Fruit fly (Drosophila melanogaster) whole organism, wandering third instar larva: ENCODE data around the gene CG3081.

Experiments used
- Abd-B ChIP-seq: fragments of >200 bp; optimal IDR thresholded peaks from 2 replicates; lab custom pipeline; 2017; ENCODE audit warnings: missing biosample characterization, missing genetic modification characterization
- CG32264 ChIP-seq: fragments of 200-800 bp; sonication (Bioruptor generic); optimal IDR thresholded peaks from 2 replicates; lab custom pipeline; 2016; ENCODE audit warnings: missing biosample characterization, missing genetic modification characterization
- CG9705 ChIP-seq: fragments of 200-800 bp; sonication (Bioruptor generic); optimal IDR thresholded peaks from 2 replicates; lab custom pipeline; 2018; ENCODE audit warnings: missing biosample characterization, mild to moderate bottlenecking, missing genetic modification characterization
- Dfd ChIP-seq: fragments of >200 bp; optimal IDR thresholded peaks from 2 replicates; lab custom pipeline; 2017; ENCODE audit warnings: missing biosample characterization, missing genetic modification characterization
- GATAd ChIP-seq: sonication (Bioruptor generic); optimal IDR thresholded peaks from 2 replicates; lab custom pipeline; 2016; ENCODE audit warnings: missing biosample characterization, missing genetic modification characterization
- HLH106 ChIP-seq: fragments of 200-800 bp; optimal IDR thresholded peaks from 3 replicates; lab custom pipeline; 2019; ENCODE audit warnings: missing biosample characterization, mild to moderate bottlenecking, missing genetic modification characterization, moderate library complexity
- Hnf4 ChIP-seq: fragments of 200-800 bp; sonication (Bioruptor generic); optimal IDR thresholded peaks from 2 replicates; lab custom pipeline; 2016; ENCODE audit warnings: missing biosample characterization, mild to moderate bottlenecking, missing genetic modification characterization
- Hr83 ChIP-seq: fragments of 200-300 bp; sonication (Bioruptor generic); optimal IDR thresholded peaks from 2 replicates; lab custom pipeline; 2016; ENCODE audit warnings: missing biosample characterization, mild to moderate bottlenecking, missing genetic modification characterization, moderate library complexity; ENCODE audit not compliant: poor library complexity, severe bottlenecking
- Jra ChIP-seq: sonication (Bioruptor generic); optimal IDR thresholded peaks from 2 replicates; lab custom pipeline; 2016; ENCODE audit warnings: missing biosample characterization, missing genetic modification characterization
- Mio ChIP-seq: sonication (Bioruptor generic); optimal IDR thresholded peaks from 2 replicates; lab custom pipeline; 2016; ENCODE audit warnings: missing biosample characterization, missing genetic modification characterization
- Myc ChIP-seq: fragments of >200 bp; optimal IDR thresholded peaks from 2 replicates; lab custom pipeline; 2017
- N ChIP-seq: fragments of >200 bp; optimal IDR thresholded peaks from 2 replicates; lab custom pipeline; 2018; ENCODE audit warnings: missing biosample characterization, missing external identifiers, missing genetic modification characterization
- Rel ChIP-seq, 2 experiments: fragments of 200-800 bp; sonication (Bioruptor generic) in 1 of 2; optimal IDR thresholded peaks; 2 replicates in 1 of 2; 3 replicates in 1 of 2; lab custom pipeline; 2016 to 2019; ENCODE audit warnings: mild to moderate bottlenecking in 2 of 2, missing biosample characterization in 2 of 2, missing genetic modification characterization in 2 of 2, moderate library complexity in 1 of 2
- Sp1 ChIP-seq: fragments of 200-800 bp; sonication (Bioruptor generic); optimal IDR thresholded peaks from 3 replicates; lab custom pipeline; 2019; ENCODE audit warnings: missing biosample characterization, mild to moderate bottlenecking, missing genetic modification characterization, moderate library complexity
- Vsx2 ChIP-seq: fragments of 200-300, 225-300 bp; sonication (Bioruptor generic); optimal IDR thresholded peaks from 2 replicates; lab custom pipeline; 2018; ENCODE audit warnings: missing biosample characterization, missing genetic modification characterization; ENCODE audit not compliant: partially characterized antibody
- br ChIP-seq: fragments of 200-800 bp; sonication (Bioruptor generic); optimal IDR thresholded peaks from 2 replicates; lab custom pipeline; 2016; ENCODE audit warnings: missing biosample characterization, missing genetic modification characterization
- brk ChIP-seq: fragments of 200-800 bp; sonication (Bioruptor generic); optimal IDR thresholded peaks from 2 replicates; lab custom pipeline; 2016; ENCODE audit warnings: missing biosample characterization, mild to moderate bottlenecking, missing genetic modification characterization
- dmrt93B ChIP-seq: fragments of 200-800 bp; sonication (Bioruptor generic); optimal IDR thresholded peaks from 2 replicates; lab custom pipeline; 2018; ENCODE audit warnings: missing biosample characterization, mild to moderate bottlenecking, missing genetic modification characterization
- dsf ChIP-seq: sonication (Bioruptor generic); optimal IDR thresholded peaks from 2 replicates; lab custom pipeline; 2016; ENCODE audit warnings: missing biosample characterization, missing genetic modification characterization, borderline replicate concordance
- ey ChIP-seq: fragments of 200-800 bp; sonication (Bioruptor generic); optimal IDR thresholded peaks from 2 replicates; lab custom pipeline; 2016; ENCODE audit warnings: missing biosample characterization, missing genetic modification characterization
- foxo ChIP-seq, 2 experiments: fragments of 200-800 bp; sonication (Bioruptor generic); optimal IDR thresholded peaks; 2 replicates in 1 of 2; 3 replicates in 1 of 2; lab custom pipeline; 2016 to 2017; ENCODE audit warnings: missing biosample characterization in 2 of 2, missing genetic modification characterization in 2 of 2
- fru ChIP-seq: fragments of 200-800 bp; sonication (Bioruptor generic); optimal IDR thresholded peaks from 3 replicates; lab custom pipeline; 2016; ENCODE audit warnings: missing biosample characterization, mild to moderate bottlenecking, missing genetic modification characterization
- h ChIP-seq: fragments of 200-800 bp; sonication (Bioruptor generic); optimal IDR thresholded peaks from 3 replicates; lab custom pipeline; 2016; ENCODE audit warnings: missing biosample characterization, mild to moderate bottlenecking, missing genetic modification characterization
- jim ChIP-seq: fragments of 175-275, 200-325 bp; sonication (Bioruptor generic); optimal IDR thresholded peaks from 2 replicates; lab custom pipeline; 2016; ENCODE audit warnings: missing biosample characterization, mild to moderate bottlenecking, missing genetic modification characterization
- lola ChIP-seq: fragments of >200 bp; optimal IDR thresholded peaks from 2 replicates; lab custom pipeline; 2017; ENCODE audit warnings: missing biosample characterization, missing genetic modification characterization
- psq ChIP-seq: fragments of 200-800 bp; sonication (Bioruptor generic); optimal IDR thresholded peaks from 3 replicates; lab custom pipeline; 2017; ENCODE audit warnings: missing biosample characterization, mild to moderate bottlenecking, missing genetic modification characterization, moderate library complexity
- rgr ChIP-seq: fragments of 200-800 bp; sonication (Bioruptor generic); optimal IDR thresholded peaks from 3 replicates; lab custom pipeline; 2016; ENCODE audit warnings: missing biosample characterization, mild to moderate bottlenecking, missing genetic modification characterization
- tai ChIP-seq: sonication (Bioruptor generic); optimal IDR thresholded peaks from 2 replicates; lab custom pipeline; 2016; ENCODE audit warnings: missing biosample characterization, missing genetic modification characterization
- usp ChIP-seq: fragments of >200 bp; optimal IDR thresholded peaks from 2 replicates; lab custom pipeline; 2017; ENCODE audit warnings: missing biosample characterization, missing genetic modification characterization
- woc ChIP-seq: sonication (Bioruptor generic); optimal IDR thresholded peaks from 2 replicates; lab custom pipeline; 2016; ENCODE audit warnings: missing biosample characterization, mild to moderate bottlenecking, missing genetic modification characterization

The CG3081 gene

DNA sequence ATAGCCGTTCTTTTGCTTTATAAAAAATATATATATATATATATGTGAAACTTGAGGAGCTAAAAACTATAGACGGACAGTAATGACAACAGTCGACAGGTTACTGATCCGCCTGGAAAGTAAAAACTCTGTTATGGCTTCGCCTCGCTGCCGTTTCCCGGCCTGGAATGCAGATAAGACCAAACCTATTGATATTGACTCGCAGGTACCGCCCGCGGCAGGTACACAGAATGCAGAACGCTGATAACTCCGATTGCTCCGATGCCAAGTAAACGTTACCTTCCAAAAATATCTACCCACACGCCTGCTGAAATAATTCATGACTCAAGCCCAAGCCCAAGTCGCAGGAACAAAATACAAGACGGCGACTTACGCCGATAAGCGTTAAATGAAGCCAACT lies 33.6 kb upstream of the CG3081 start (continued):
- no peak for TF ChIP-seq Vsx2 (GFP tag; lab: Kevin White, UChicago)
- TF ChIP-seq Rel (GFP tag; optimal IDR thresholded peaks at IDR 0.05; lab: Kevin White, UChicago), result no peak
- TF ChIP-seq Rel (tag; optimal IDR thresholded peaks at IDR 0.05; lab: Kevin White, UChicago), result no peak
- TF ChIP-seq fru (GFP tag; lab: Kevin White, UChicago), result no peak
- no peak for TF ChIP-seq CG32264 (GFP tag; lab: Kevin White, UChicago)
- TF ChIP-seq Abd-B (GFP tag; lab: Kevin White, UChicago), result no peak
- no peak for TF ChIP-seq N (GFP tag; lab: Kevin White, UChicago)
- TF ChIP-seq lola, result no peak
- TF ChIP-seq HLH106 (tag; lab: Kevin White, UChicago), result no peak
- TF ChIP-seq rgr (GFP tag; lab: Kevin White, UChicago), result peak; percentile 30
- TF ChIP-seq h (GFP tag; lab: Kevin White, UChicago), result peak; percentile 30
- TF ChIP-seq foxo (GFP tag; optimal IDR thresholded peaks at IDR 0.05; lab: Kevin White, UChicago), result no peak
- TF ChIP-seq ey (GFP tag; lab: Kevin White, UChicago), result no peak

DNA sequence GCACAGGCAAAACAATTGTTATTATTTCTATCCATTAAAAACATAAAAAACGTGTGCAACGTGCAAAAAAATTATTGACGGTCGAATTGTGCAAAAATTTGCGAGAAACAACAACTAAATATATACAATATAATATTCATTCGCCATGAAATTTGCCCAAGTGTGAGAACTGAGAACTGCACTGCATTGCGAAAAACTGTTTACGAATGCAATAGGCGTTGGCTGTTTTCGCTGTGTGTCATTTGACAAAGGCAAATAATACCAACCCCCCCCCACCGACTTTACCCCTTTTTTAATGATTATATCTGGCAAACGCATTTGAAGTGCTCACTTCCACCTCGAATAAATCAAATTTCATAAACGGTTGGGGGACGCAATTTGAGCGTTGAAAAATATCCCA lies 31.3 kb upstream of the CG3081 start:
- no peak for TF ChIP-seq Hnf4 (GFP tag; lab: Kevin White, UChicago)
- no peak for TF ChIP-seq CG32264 (GFP tag; lab: Kevin White, UChicago)
- TF ChIP-seq rgr (GFP tag; lab: Kevin White, UChicago), result no peak
- no peak for TF ChIP-seq usp (GFP tag; lab: Kevin White, UChicago)
- TF ChIP-seq Hr83 (GFP tag; lab: Kevin White, UChicago), result no peak
- no peak for TF ChIP-seq Dfd
- no peak for TF ChIP-seq GATAd (GFP tag; lab: Kevin White, UChicago)
- no peak for TF ChIP-seq fru (GFP tag; lab: Kevin White, UChicago)

DNA sequence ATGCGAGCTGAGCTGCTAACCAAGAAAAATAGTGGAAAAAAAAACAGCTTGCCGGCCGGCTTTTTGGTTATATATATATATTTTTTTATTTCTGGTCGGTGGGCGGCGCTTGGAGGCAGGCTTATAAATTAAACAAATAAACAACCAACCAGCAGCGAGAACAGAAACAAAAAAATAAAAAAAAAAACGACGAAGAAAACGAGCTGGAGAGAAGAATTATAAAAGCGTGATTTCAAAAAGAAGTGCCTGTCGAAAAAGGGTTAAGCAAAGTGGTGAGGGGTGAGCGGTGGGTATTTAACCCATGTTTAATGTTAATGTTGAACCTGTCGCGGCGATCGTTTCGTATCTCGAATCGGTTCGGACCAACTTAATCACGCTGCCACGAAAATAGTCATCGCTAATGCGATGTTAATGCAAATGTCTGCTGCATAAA lies 27.4 kb upstream of the CG3081 start:
- TF ChIP-seq CG9705 (GFP tag; lab: Kevin White, UChicago) (no peak), brk (GFP tag; lab: Kevin White, UChicago) (no peak), Sp1 (GFP tag; lab: Kevin White, UChicago) (peak; percentile 17), Dfd (no peak), Mio (no peak), tai (no peak), Jra (no peak)
- TF ChIP-seq, all 38 proteins: peak for 1

dm6 chrX:4669438-4669837 lies 25.7 kb upstream of the CG3081 start:
- TF ChIP-seq ey (GFP tag; lab: Kevin White, UChicago) (no peak), rgr (GFP tag; lab: Kevin White, UChicago) (no peak), dsf (GFP tag; lab: Kevin White, UChicago) (no peak), Hr83 (GFP tag; lab: Kevin White, UChicago) (no peak), CG32264 (GFP tag; lab: Kevin White, UChicago) (no peak), h (GFP tag; lab: Kevin White, UChicago) (no peak), N (GFP tag; lab: Kevin White, UChicago) (no peak), Rel (GFP tag; optimal IDR thresholded peaks at IDR 0.05; lab: Kevin White, UChicago) (no peak), Rel (tag; optimal IDR thresholded peaks at IDR 0.05; lab: Kevin White, UChicago) (no peak), psq (GFP tag; lab: Kevin White, UChicago) (no peak), GATAd (GFP tag; lab: Kevin White, UChicago) (no peak), dmrt93B (GFP tag; lab: Kevin White, UChicago) (no peak), woc (GFP tag; lab: Kevin White, UChicago) (no peak), usp (GFP tag; lab: Kevin White, UChicago) (no peak), Myc (lab: Kevin White, UChicago) (no peak), Jra (no peak), lola (no peak), Vsx2 (GFP tag; lab: Kevin White, UChicago) (no peak), HLH106 (tag; lab: Kevin White, UChicago) (no peak), br (no peak), jim (GFP tag; lab: Kevin White, UChicago) (no peak)
- TF ChIP-seq, all 38 proteins: peak for 0
